Fruit fly (Drosophila melanogaster): Measurements from ENCODE around the gene p24-2.

- TF ChIP-seq CTCF (optimal IDR thresholded peaks at IDR 0.05) (no peak), CG8478 (optimal IDR thresholded peaks at IDR 0.05) (no peak)
Observed at dm6 chr3R:9701148-9701703, 8.6 kb upstream of the p24-2 start.

All from S2 (cell line).